Fruit fly (Drosophila melanogaster): ENCODE data around the gene tin.

Gene tin

dm6 chr3R:21378595-21378994 lies at the start of gene tin:
tin (plus strand) TSS chr3R:21378977.
- TF ChIP-seq psq (optimal IDR thresholded peaks at IDR 0.05) (no peak), EcR (GFP tag; optimal IDR thresholded peaks at IDR 0.05) (no peak), Dll (optimal IDR thresholded peaks at IDR 0.05) (no peak), usp (GFP tag; optimal IDR thresholded peaks at IDR 0.05) (no peak), pan (optimal IDR thresholded peaks at IDR 0.05) (no peak), CG8478 (optimal IDR thresholded peaks at IDR 0.05) (no peak)

- TF ChIP-seq psq (optimal IDR thresholded peaks at IDR 0.05) (no peak), EcR (GFP tag; optimal IDR thresholded peaks at IDR 0.05) (no peak), Dll (optimal IDR thresholded peaks at IDR 0.05) (no peak), usp (GFP tag; optimal IDR thresholded peaks at IDR 0.05) (no peak), CG8478 (optimal IDR thresholded peaks at IDR 0.05) (no peak)
These were observed 48.2 kb upstream of the tin start for dm6 chr3R:21330542-21330941.

dm6 chr3R:21331195-21331594 lies 47.6 kb upstream of the tin start:
- TF ChIP-seq CG8478 (optimal IDR thresholded peaks at IDR 0.05) (no peak), usp (GFP tag; optimal IDR thresholded peaks at IDR 0.05) (no peak), Dll (optimal IDR thresholded peaks at IDR 0.05) (no peak), EcR (GFP tag; optimal IDR thresholded peaks at IDR 0.05) (no peak), pan (optimal IDR thresholded peaks at IDR 0.05) (no peak), psq (optimal IDR thresholded peaks at IDR 0.05) (no peak)

dm6 chr3R:21336797-21337244 lies 42.0 kb upstream of the tin start:
- TF ChIP-seq EcR (GFP tag; optimal IDR thresholded peaks at IDR 0.05) (no peak), CG8478 (optimal IDR thresholded peaks at IDR 0.05) (no peak), psq (optimal IDR thresholded peaks at IDR 0.05) (no peak), pan (optimal IDR thresholded peaks at IDR 0.05) (no peak), usp (GFP tag; optimal IDR thresholded peaks at IDR 0.05) (no peak), Dll (optimal IDR thresholded peaks at IDR 0.05) (no peak)

dm6 chr3R:21338313-21338921 lies 40.4 kb upstream of the tin start:
- TF ChIP-seq psq (optimal IDR thresholded peaks at IDR 0.05) (no peak), CG8478 (optimal IDR thresholded peaks at IDR 0.05) (no peak), usp (GFP tag; optimal IDR thresholded peaks at IDR 0.05) (no peak), Dll (optimal IDR thresholded peaks at IDR 0.05) (no peak), EcR (GFP tag; optimal IDR thresholded peaks at IDR 0.05) (no peak), pan (optimal IDR thresholded peaks at IDR 0.05) (no peak)

- TF ChIP-seq Dll (optimal IDR thresholded peaks at IDR 0.05) (no peak), usp (GFP tag; optimal IDR thresholded peaks at IDR 0.05) (no peak), CG8478 (optimal IDR thresholded peaks at IDR 0.05) (no peak), pan (optimal IDR thresholded peaks at IDR 0.05) (no peak), EcR (GFP tag; optimal IDR thresholded peaks at IDR 0.05) (no peak), psq (optimal IDR thresholded peaks at IDR 0.05) (no peak)
These were observed 39.8 kb upstream of the tin start for dm6 chr3R:21339006-21339420.

- TF ChIP-seq pan (optimal IDR thresholded peaks at IDR 0.05) (no peak), psq (optimal IDR thresholded peaks at IDR 0.05) (no peak), Dll (optimal IDR thresholded peaks at IDR 0.05) (no peak), usp (GFP tag; optimal IDR thresholded peaks at IDR 0.05) (no peak), EcR (GFP tag; optimal IDR thresholded peaks at IDR 0.05) (no peak), CG8478 (optimal IDR thresholded peaks at IDR 0.05) (no peak)
These were observed 39.1 kb upstream of the tin start for dm6 chr3R:21339448-21340268.

- TF ChIP-seq usp (GFP tag; optimal IDR thresholded peaks at IDR 0.05) = no peak
- no peak for TF ChIP-seq psq (optimal IDR thresholded peaks at IDR 0.05)
- TF ChIP-seq CG8478 (optimal IDR thresholded peaks at IDR 0.05) = no peak
- TF ChIP-seq EcR (GFP tag; optimal IDR thresholded peaks at IDR 0.05) = no peak
- TF ChIP-seq Dll (optimal IDR thresholded peaks at IDR 0.05) = no peak
- no peak for TF ChIP-seq pan (optimal IDR thresholded peaks at IDR 0.05)
These were observed 35.5 kb upstream of the tin start for dm6 chr3R:21343229-21343628.

dm6 chr3R:21345011-21345410 lies 33.8 kb upstream of the tin start:
- TF ChIP-seq EcR (GFP tag; optimal IDR thresholded peaks at IDR 0.05) (no peak), CG8478 (optimal IDR thresholded peaks at IDR 0.05) (no peak), pan (optimal IDR thresholded peaks at IDR 0.05) (no peak), psq (optimal IDR thresholded peaks at IDR 0.05) (no peak), Dll (optimal IDR thresholded peaks at IDR 0.05) (no peak), usp (GFP tag; optimal IDR thresholded peaks at IDR 0.05) (no peak)

dm6 chr3R:21347023-21347814 lies 31.6 kb upstream of the tin start:
- TF ChIP-seq EcR (GFP tag; optimal IDR thresholded peaks at IDR 0.05) = peak in 1 of 2 experiments; percentile 19
- TF ChIP-seq psq (optimal IDR thresholded peaks at IDR 0.05) = no peak

dm6 chr3R:21347815-21348186 lies 31.0 kb upstream of the tin start:
- TF ChIP-seq usp (GFP tag; optimal IDR thresholded peaks at IDR 0.05) = no peak
- no peak for TF ChIP-seq EcR (GFP tag; optimal IDR thresholded peaks at IDR 0.05)
- no peak for TF ChIP-seq CG8478 (optimal IDR thresholded peaks at IDR 0.05)
- no peak for TF ChIP-seq pan (optimal IDR thresholded peaks at IDR 0.05)
- TF ChIP-seq psq (optimal IDR thresholded peaks at IDR 0.05) = no peak
- TF ChIP-seq Dll (optimal IDR thresholded peaks at IDR 0.05) = no peak
